Fruit fly (Drosophila melanogaster) whole organism, embryonic: Measurements from ENCODE around the gene Msh6.

ENCODE experiments used
- Asciz ChIP-seq: fragments of 200-800 bp; sonication (Bioruptor generic); optimal IDR thresholded peaks from 2 replicates; lab custom pipeline; 2017; ENCODE audit warnings: missing biosample characterization, mild to moderate bottlenecking, missing genetic modification characterization, missing genetic modification reagents
- Awh ChIP-seq: fragments of 200-800 bp; sonication (Bioruptor generic); IDR thresholded peaks from 2 replicates; pipeline ENCODE4, ENCODE4 v1.3.6; 2022; ENCODE audit warnings: missing biosample characterization, missing genetic modification characterization
- CG11247 ChIP-seq: fragments of 200-800 bp; sonication (Bioruptor generic); IDR thresholded peaks from 2 replicates; pipeline ENCODE4 v1.3.6; 2022; ENCODE audit warnings: missing biosample characterization, missing genetic modification characterization
- CG12236 ChIP-seq: fragments of 200-800 bp; sonication (Bioruptor generic); optimal IDR thresholded peaks from 2 replicates; lab custom pipeline; 2016; ENCODE audit warnings: missing biosample characterization, missing genetic modification characterization
- CG1233 ChIP-seq: fragments of 200-800 bp; sonication (Bioruptor generic); optimal IDR thresholded peaks from 4 replicates; lab custom pipeline; 2018; ENCODE audit warnings: missing biosample characterization, mild to moderate bottlenecking, missing genetic modification characterization
- CG13123 ChIP-seq: fragments of 200-800 bp; sonication (Bioruptor generic); optimal IDR thresholded peaks from 2 replicates; lab custom pipeline; 2016; ENCODE audit warnings: missing biosample characterization, missing genetic modification characterization
- CG13287 ChIP-seq: fragments of 200-800 bp; sonication (Bioruptor generic); IDR thresholded peaks from 2 replicates; pipeline ENCODE4 v1.3.6; 2022; ENCODE audit warnings: missing biosample characterization, missing genetic modification characterization; ENCODE audit not compliant: partially characterized antibody
- CG13624 ChIP-seq: fragments of 200-800 bp; sonication (Bioruptor generic); optimal IDR thresholded peaks from 2 replicates; lab custom pipeline; 2016; ENCODE audit warnings: missing biosample characterization, missing genetic modification characterization
- CG18599 ChIP-seq: fragments of 200-800 bp; sonication (Bioruptor generic); optimal IDR thresholded peaks from 3 replicates; lab custom pipeline; 2017; ENCODE audit warnings: missing biosample characterization, missing genetic modification characterization, mild to moderate bottlenecking, moderate library complexity, missing genetic modification reagents
- CG2199 ChIP-seq: fragments of 200-800 bp; sonication (Bioruptor generic); IDR thresholded peaks from 3 replicates; pipeline ENCODE4 v1.3.6; 2022; ENCODE audit warnings: missing biosample characterization, missing genetic modification characterization
- CG2202 ChIP-seq: fragments of 200-800 bp; sonication (Bioruptor generic); optimal IDR thresholded peaks from 2 replicates; lab custom pipeline; 2018; ENCODE audit warnings: missing biosample characterization, mild to moderate bottlenecking, missing genetic modification characterization
- CG2889 ChIP-seq: fragments of 200-800 bp; sonication (Bioruptor generic); IDR thresholded peaks from 3 replicates; pipeline ENCODE4 v1.3.6; 2022; ENCODE audit warnings: missing biosample characterization, missing genetic modification characterization
- CG31388 ChIP-seq: fragments of 200-800 bp; sonication (Bioruptor generic); optimal IDR thresholded peaks from 2 replicates; lab custom pipeline; 2016; ENCODE audit warnings: missing biosample characterization, missing genetic modification characterization
- CG5953 ChIP-seq: fragments of 200-800 bp; sonication (Bioruptor generic); IDR thresholded peaks from 2 replicates; pipeline ENCODE4 v1.3.6; 2022; ENCODE audit warnings: missing biosample characterization, missing genetic modification characterization
- CG6254 ChIP-seq: fragments of 200-800 bp; sonication (Bioruptor generic); optimal IDR thresholded peaks from 3 replicates; lab custom pipeline; 2017; ENCODE audit warnings: mild to moderate bottlenecking, missing biosample characterization, missing genetic modification reagents, missing genetic modification characterization
- CG6654 ChIP-seq: fragments of 200-800 bp; sonication (Bioruptor generic); optimal IDR thresholded peaks from 2 replicates; lab custom pipeline; 2017; ENCODE audit warnings: missing biosample characterization, mild to moderate bottlenecking, missing genetic modification characterization
- CG6689 ChIP-seq: fragments of 200-800 bp; sonication (Bioruptor generic); IDR thresholded peaks from 2 replicates; pipeline ENCODE4 v1.3.6; 2022; ENCODE audit warnings: missing biosample characterization, missing genetic modification characterization
- CG6813 ChIP-seq: fragments of 200-800 bp; sonication (Bioruptor generic); optimal IDR thresholded peaks from 2 replicates; lab custom pipeline; 2017; ENCODE audit warnings: missing biosample characterization, missing genetic modification characterization, mild to moderate bottlenecking, moderate library complexity, missing genetic modification reagents
- CG7745 ChIP-seq: fragments of 200-800 bp; sonication (Bioruptor generic); optimal IDR thresholded peaks from 2 replicates; lab custom pipeline; 2018; ENCODE audit warnings: missing biosample characterization, mild to moderate bottlenecking, missing genetic modification characterization, moderate library complexity
- D ChIP-seq, 2 experiments: fragments of 200-800 bp in 1 of 2; fragments of >200 bp in 1 of 2; sonication (Bioruptor generic) in 1 of 2; optimal IDR thresholded peaks; 2 replicates in 1 of 2; 3 replicates in 1 of 2; lab custom pipeline; 2017; ENCODE audit warnings: mild to moderate bottlenecking in 1 of 2, missing biosample characterization in 1 of 2, missing genetic modification characterization in 1 of 2, missing genetic modification reagents in 1 of 2
- Myb ChIP-seq: fragments of 200-800 bp; sonication (Bioruptor generic); optimal IDR thresholded peaks from 2 replicates; lab custom pipeline; 2016; ENCODE audit warnings: missing biosample characterization, missing genetic modification characterization
- Nf-YB ChIP-seq: fragments of 200-800 bp; sonication (Bioruptor generic); optimal IDR thresholded peaks from 3 replicates; lab custom pipeline; 2019; ENCODE audit warnings: missing biosample characterization, mild to moderate bottlenecking, missing genetic modification characterization, moderate library complexity
- Sox102F ChIP-seq: fragments of 200-800 bp; sonication (Bioruptor generic); optimal IDR thresholded peaks from 2 replicates; lab custom pipeline; 2018; ENCODE audit warnings: missing biosample characterization, mild to moderate bottlenecking, missing genetic modification characterization, moderate library complexity
- Sry-β ChIP-seq: fragments of 200-800 bp; sonication (Bioruptor generic); optimal IDR thresholded peaks from 2 replicates; lab custom pipeline; 2018; ENCODE audit warnings: missing biosample characterization, mild to moderate bottlenecking, missing genetic modification characterization, moderate library complexity
- Sry-δ ChIP-seq: fragments of 200-800 bp; sonication (Bioruptor generic); optimal IDR thresholded peaks from 2 replicates; lab custom pipeline; 2016; ENCODE audit warnings: missing biosample characterization, missing genetic modification characterization
- Tbp ChIP-seq: fragments of >200 bp; optimal IDR thresholded peaks from 2 replicates; lab custom pipeline; 2018; ENCODE audit warnings: missing biosample characterization, missing genetic modification characterization
- YL-1 ChIP-seq: fragments of 200-800 bp; sonication (Bioruptor generic); optimal IDR thresholded peaks from 3 replicates; lab custom pipeline; 2017; ENCODE audit warnings: missing biosample characterization, mild to moderate bottlenecking, missing genetic modification characterization
- chinmo ChIP-seq: fragments of 200-800 bp; sonication (Bioruptor generic); IDR thresholded peaks from 4 replicates; pipeline ENCODE4 v1.3.6; 2022; ENCODE audit warnings: missing biosample characterization, missing genetic modification characterization; ENCODE audit not compliant: partially characterized antibody
- corto ChIP-seq: fragments of 200-800 bp; sonication (Bioruptor generic); optimal IDR thresholded peaks from 2 replicates; lab custom pipeline; 2016; ENCODE audit warnings: missing biosample characterization, mild to moderate bottlenecking, missing genetic modification characterization, moderate library complexity
- croc ChIP-seq: fragments of 200-800 bp; sonication (Bioruptor generic); conservative IDR thresholded peaks from 3 replicates; pipeline ENCODE4 v1.3.6; 2022; ENCODE audit warnings: missing biosample characterization, missing genetic modification characterization
- danr ChIP-seq: fragments of 200-800 bp; sonication (Bioruptor generic); IDR thresholded peaks from 2 replicates; pipeline ENCODE4 v1.3.6; 2022; ENCODE audit warnings: missing biosample characterization, missing genetic modification characterization
- esg ChIP-seq: fragments of 200-800 bp; sonication (Bioruptor generic); conservative IDR thresholded peaks from 2 replicates; pipeline ENCODE4 v1.3.6; 2022; ENCODE audit warnings: missing biosample characterization, missing genetic modification characterization
- fd102C ChIP-seq: fragments of 200-800 bp; sonication (Bioruptor generic); optimal IDR thresholded peaks from 2 replicates; lab custom pipeline; 2018; ENCODE audit warnings: missing biosample characterization, mild to moderate bottlenecking, missing genetic modification characterization, moderate library complexity
- hb ChIP-seq: fragments of 200-800 bp; sonication (Bioruptor generic); IDR thresholded peaks from 3 replicates; pipeline ENCODE4 v1.3.6; 2022; ENCODE audit warnings: missing biosample characterization, missing genetic modification characterization; ENCODE audit not compliant: partially characterized antibody
- jing ChIP-seq: fragments of 200-800 bp; sonication (Bioruptor generic); optimal IDR thresholded peaks from 2 replicates; lab custom pipeline; 2018; ENCODE audit warnings: missing biosample characterization, mild to moderate bottlenecking, missing genetic modification characterization
- ken ChIP-seq: fragments of 200-800 bp; sonication (Bioruptor generic); IDR thresholded peaks from 3 replicates; pipeline ENCODE4 v1.3.6; 2022; ENCODE audit warnings: missing biosample characterization, missing genetic modification characterization
- mld ChIP-seq: fragments of 200-800 bp; sonication (Bioruptor generic); IDR thresholded peaks from 3 replicates; pipeline ENCODE4 v1.3.6; 2022; ENCODE audit warnings: missing biosample characterization, missing genetic modification characterization; ENCODE audit not compliant: partially characterized antibody
- pros ChIP-seq: fragments of 200-800 bp; sonication (Bioruptor generic); optimal IDR thresholded peaks from 3 replicates; lab custom pipeline; 2019; ENCODE audit warnings: missing biosample characterization, mild to moderate bottlenecking, missing genetic modification characterization, moderate library complexity
- schlank ChIP-seq: fragments of 200-800 bp; sonication (Bioruptor generic); optimal IDR thresholded peaks from 2 replicates; lab custom pipeline; 2018; ENCODE audit warnings: missing biosample characterization, mild to moderate bottlenecking, missing genetic modification characterization
- sd ChIP-seq: fragments of 200-800 bp; sonication (Bioruptor generic); optimal IDR thresholded peaks from 3 replicates; lab custom pipeline; 2018; ENCODE audit warnings: missing biosample characterization, mild to moderate bottlenecking, missing genetic modification characterization, moderate library complexity
- sim ChIP-seq: fragments of 200-800 bp; sonication (Bioruptor generic); IDR thresholded peaks from 2 replicates; pipeline ENCODE4 v1.3.6; 2022; ENCODE audit warnings: missing biosample characterization, missing genetic modification characterization
- so ChIP-seq: fragments of 200-800 bp; sonication (Bioruptor generic); IDR thresholded peaks from 3 replicates; pipeline ENCODE4 v1.3.6; 2022; ENCODE audit warnings: missing biosample characterization, missing genetic modification characterization
- sr ChIP-seq: fragments of 200-800 bp; sonication (Bioruptor generic); IDR thresholded peaks from 3 replicates; pipeline ENCODE4 v1.3.6; 2022; ENCODE audit warnings: missing biosample characterization, missing genetic modification characterization
- stwl ChIP-seq: fragments of 200-800 bp; sonication (Bioruptor generic); optimal IDR thresholded peaks from 3 replicates; lab custom pipeline; 2018; ENCODE audit warnings: missing biosample characterization, mild to moderate bottlenecking, missing genetic modification characterization, moderate library complexity
- unpg ChIP-seq: fragments of 200-800 bp; sonication (Bioruptor generic); optimal IDR thresholded peaks from 3 replicates; lab custom pipeline; 2018; ENCODE audit warnings: missing biosample characterization, mild to moderate bottlenecking, missing genetic modification characterization, moderate library complexity
- vfl ChIP-seq: fragments of 200-800 bp; sonication (Bioruptor generic); optimal IDR thresholded peaks from 2 replicates; lab custom pipeline; 2016; ENCODE audit warnings: missing biosample characterization, missing genetic modification characterization
- zen ChIP-seq: fragments of 200-800 bp; sonication (Bioruptor generic); optimal IDR thresholded peaks from 3 replicates; lab custom pipeline; 2018; ENCODE audit warnings: missing biosample characterization, mild to moderate bottlenecking, missing genetic modification characterization, moderate library complexity

The Msh6 gene

DNA sequence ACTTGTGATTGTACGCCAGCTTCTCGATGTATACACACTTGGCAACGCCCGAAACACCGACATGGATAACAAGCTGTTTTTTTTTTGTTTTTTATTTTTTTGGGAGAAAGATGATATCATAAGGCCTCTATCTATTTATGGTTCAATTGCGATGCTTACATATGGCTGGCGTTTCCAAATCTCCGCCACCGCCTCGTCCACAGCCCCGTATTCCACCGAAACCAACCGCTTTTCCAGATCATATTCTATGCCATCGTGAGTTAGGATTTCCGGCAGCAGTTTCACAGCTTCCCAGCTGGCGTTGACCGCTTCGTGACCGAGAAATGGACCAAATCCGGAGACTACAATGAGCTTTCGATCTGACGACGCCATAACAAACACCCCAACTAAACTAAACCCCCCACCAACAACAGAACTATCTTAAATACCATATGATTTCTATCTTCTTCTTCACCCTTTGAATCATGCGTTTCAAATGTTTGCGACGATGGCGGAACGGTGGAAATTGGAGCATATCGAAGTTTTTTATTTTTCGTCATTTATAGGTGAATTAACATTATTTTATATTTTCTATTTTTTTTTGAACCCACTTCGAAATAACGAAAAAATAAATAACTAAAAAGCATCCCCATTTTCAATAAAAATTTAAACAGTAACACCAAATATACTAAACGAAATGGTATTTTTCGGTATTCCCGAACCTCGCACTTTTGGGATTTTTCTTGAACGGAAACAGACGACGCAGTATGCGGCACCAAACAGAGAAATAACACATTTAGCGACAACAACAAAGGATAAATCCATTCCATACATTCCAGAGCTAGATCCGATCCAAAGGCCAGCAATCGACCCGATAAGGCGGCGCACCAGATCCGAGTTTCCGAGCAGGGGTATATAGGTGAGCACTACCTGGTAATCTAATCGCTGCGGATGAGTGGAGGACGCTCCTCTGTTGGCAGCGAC lies 14.4 kb downstream of the Msh6 start, which contains the start of the genes CG32147 and Pex3 (continued):
- TF ChIP-seq Sry-δ (GFP tag; lab: Kevin White, UChicago) (no peak), CG6689 (no peak), corto (no peak), CG12236 (GFP tag; lab: Kevin White, UChicago) (no peak), CG13624 (GFP tag; lab: Kevin White, UChicago) (peak; percentile 10), CG2889 (GFP tag; lab: Robert Waterston, UW) (no peak), CG1233 (GFP tag; lab: Kevin White, UChicago) (no peak), Asciz (GFP tag; lab: Kevin White, UChicago) (no peak), sim (GFP tag; lab: Robert Waterston, UW) (no peak), hb (GFP tag; lab: Robert Waterston, UW) (0 out of 3 replicates have a peak, but pooled peaks have one; percentile 12), CG2202 (tag; lab: Kevin White, UChicago) (no peak), CG18599 (GFP tag; lab: Kevin White, UChicago) (no peak), schlank (tag; lab: Kevin White, UChicago) (no peak), zen (tag; lab: Kevin White, UChicago) (no peak), stwl (tag; lab: Kevin White, UChicago) (peak; percentile 72), CG5953 (GFP tag; lab: Robert Waterston, UW) (no peak), Tbp (GFP tag; lab: Kevin White, UChicago) (no peak), mld (GFP tag; lab: Robert Waterston, UW) (no peak), YL-1 (GFP tag; lab: Kevin White, UChicago) (peak; percentile 85), croc (GFP tag; lab: Robert Waterston, UW) (no peak), fd102C (GFP tag; lab: Kevin White, UChicago) (no peak), ken (GFP tag; lab: Robert Waterston, UW) (no peak), jing (GFP tag; lab: Kevin White, UChicago) (no peak), CG6254 (GFP tag; lab: Kevin White, UChicago) (peak; percentile 12), CG6813 (GFP tag; lab: Kevin White, UChicago) (no peak), CG2199 (GFP tag; lab: Robert Waterston, UW) (no peak), CG11247 (no peak), vfl (GFP tag; lab: Kevin White, UChicago) (no peak), Awh (GFP tag; lab: Robert Waterston, UW) (no peak), so (GFP tag; lab: Robert Waterston, UW) (no peak), danr (GFP tag; lab: Robert Waterston, UW) (no peak), pros (no peak), Sry-β (no peak), CG7745 (tag; lab: Kevin White, UChicago) (no peak), CG13287 (GFP tag; lab: Robert Waterston, UW) (peak; percentile 47), sd (peak; percentile 83), esg (GFP tag; lab: Robert Waterston, UW) (no peak), Myb (GFP tag; lab: Kevin White, UChicago) (peak; percentile 19), sr (GFP tag; lab: Robert Waterston, UW) (no peak), CG13123 (GFP tag; lab: Kevin White, UChicago) (no peak), Sox102F (no peak), unpg (GFP tag; lab: Kevin White, UChicago) (no peak), CG31388 (no peak), CG6654 (GFP tag; lab: Kevin White, UChicago) (no peak), D (optimal IDR thresholded peaks at IDR 0.05; lab: Kevin White, UChicago) (no peak), D (GFP tag; optimal IDR thresholded peaks at IDR 0.05; lab: Kevin White, UChicago) (no peak), Nf-YB (peak; percentile 17), chinmo (GFP tag; lab: Robert Waterston, UW) (0 out of 4 replicates have a peak, but pooled peaks have one; percentile 26)
